Fruit fly (Drosophila melanogaster) whole organism, prepupa: ENCODE results near the gene CG12017.

Experiments used
- Blimp-1 ChIP-seq: fragments of 200-800 bp; sonication (Bioruptor generic); optimal IDR thresholded peaks from 3 replicates; lab custom pipeline; 2017; ENCODE audit warnings: missing biosample characterization, missing genetic modification characterization, mild to moderate bottlenecking, moderate library complexity, missing genetic modification reagents
- CG10669 ChIP-seq: fragments of 200-800 bp; sonication (Bioruptor generic); optimal IDR thresholded peaks from 3 replicates; lab custom pipeline; 2018; ENCODE audit warnings: missing biosample characterization, mild to moderate bottlenecking, missing genetic modification characterization, moderate library complexity
- CG11294 ChIP-seq: fragments of 200-800 bp; sonication (Bioruptor generic); IDR thresholded peaks from 2 replicates; pipeline ENCODE4 v1.3.6; 2022; ENCODE audit warnings: missing biosample characterization, missing genetic modification characterization
- CG11762 ChIP-seq: fragments of 200-800 bp; sonication (Bioruptor generic); optimal IDR thresholded peaks from 3 replicates; lab custom pipeline; 2016; ENCODE audit warnings: missing biosample characterization, missing genetic modification characterization; ENCODE audit not compliant: insufficient read depth
- CG1621 ChIP-seq: fragments of 200-800 bp; sonication (Bioruptor generic); optimal IDR thresholded peaks from 3 replicates; lab custom pipeline; 2018; ENCODE audit warnings: missing biosample characterization, mild to moderate bottlenecking, missing genetic modification characterization
- CG31627 ChIP-seq: fragments of 200-800 bp; sonication (Bioruptor generic); optimal IDR thresholded peaks from 3 replicates; lab custom pipeline; 2016; ENCODE audit warnings: missing biosample characterization, missing genetic modification characterization
- CG34406 ChIP-seq: fragments of 200-800 bp; sonication (Bioruptor generic); optimal IDR thresholded peaks from 3 replicates; lab custom pipeline; 2016; ENCODE audit warnings: missing biosample characterization, missing genetic modification characterization
- CG4318 ChIP-seq: fragments of 200-800 bp; sonication (Bioruptor generic); optimal IDR thresholded peaks from 3 replicates; lab custom pipeline; 2017; ENCODE audit warnings: missing biosample characterization, mild to moderate bottlenecking, missing genetic modification characterization
- CG6163 ChIP-seq: fragments of 200-800 bp; sonication (Bioruptor generic); IDR thresholded peaks from 3 replicates; pipeline ENCODE4 v1.3.6; 2022; ENCODE audit warnings: missing biosample characterization, missing genetic modification characterization
- CG6276 ChIP-seq: fragments of 200-800 bp; sonication (Bioruptor generic); optimal IDR thresholded peaks from 2 replicates; lab custom pipeline; 2017; ENCODE audit warnings: missing biosample characterization, mild to moderate bottlenecking, missing genetic modification characterization
- CG6792 ChIP-seq: fragments of 200-800 bp; sonication (Bioruptor generic); optimal IDR thresholded peaks from 3 replicates; lab custom pipeline; 2016; ENCODE audit warnings: missing biosample characterization, missing genetic modification characterization
- CG6854 ChIP-seq: fragments of 200-800 bp; sonication (Bioruptor generic); optimal IDR thresholded peaks from 2 replicates; lab custom pipeline; 2017; ENCODE audit warnings: missing biosample characterization, mild to moderate bottlenecking, missing genetic modification characterization
- CG8319 ChIP-seq: fragments of 200-800 bp; sonication (Bioruptor generic); optimal IDR thresholded peaks from 3 replicates; lab custom pipeline; 2016; ENCODE audit warnings: missing biosample characterization, missing genetic modification characterization
- CG9139 ChIP-seq: fragments of 200-800 bp; sonication (Bioruptor generic); optimal IDR thresholded peaks from 3 replicates; lab custom pipeline; 2017; ENCODE audit warnings: missing biosample characterization, mild to moderate bottlenecking, missing genetic modification characterization
- Eip78C ChIP-seq: fragments of 200-800 bp; sonication (Bioruptor generic); peaks from one replicate; lab custom pipeline; 2016; ENCODE audit warnings: missing biosample characterization, missing genetic modification characterization
- Ets96B ChIP-seq: fragments of 200-800 bp; optimal IDR thresholded peaks from 2 replicates; lab custom pipeline; 2019; ENCODE audit warnings: missing biosample characterization, mild to moderate bottlenecking, missing genetic modification characterization, moderate library complexity
- Hr38 ChIP-seq: sonication (Bioruptor generic); optimal IDR thresholded peaks from 2 replicates; lab custom pipeline; 2016; ENCODE audit warnings: missing biosample characterization, missing genetic modification characterization
- Hr4 ChIP-seq: fragments of 200-800 bp; sonication (Bioruptor generic); optimal IDR thresholded peaks from 3 replicates; lab custom pipeline; 2016; ENCODE audit warnings: missing biosample characterization, missing genetic modification characterization
- Lpt ChIP-seq: fragments of 200-800 bp; sonication (Bioruptor generic); optimal IDR thresholded peaks from 3 replicates; lab custom pipeline; 2016; ENCODE audit warnings: missing biosample characterization, missing genetic modification characterization
- OdsH ChIP-seq: fragments of 200-800 bp; sonication (Bioruptor generic); optimal IDR thresholded peaks from 3 replicates; lab custom pipeline; 2016; ENCODE audit warnings: missing biosample characterization, missing genetic modification characterization
- Smox ChIP-seq: fragments of 200-800 bp; sonication (Bioruptor generic); optimal IDR thresholded peaks from 3 replicates; lab custom pipeline; 2016; ENCODE audit warnings: missing biosample characterization, missing genetic modification characterization
- Sox102F ChIP-seq: fragments of 200-800 bp; sonication (Bioruptor generic); optimal IDR thresholded peaks from 2 replicates; lab custom pipeline; 2016; ENCODE audit warnings: missing biosample characterization, mild to moderate bottlenecking, missing genetic modification characterization
- Sox14 ChIP-seq: fragments of 200-800 bp; sonication (Bioruptor generic); optimal IDR thresholded peaks from 3 replicates; lab custom pipeline; 2016; ENCODE audit warnings: missing biosample characterization, missing genetic modification characterization
- Sox15 ChIP-seq: fragments of 200-800 bp; sonication (Bioruptor generic); optimal IDR thresholded peaks from 3 replicates; lab custom pipeline; 2016; ENCODE audit warnings: missing biosample characterization, missing genetic modification characterization
- achi ChIP-seq: fragments of 200-800 bp; sonication (Bioruptor generic); optimal IDR thresholded peaks from 3 replicates; lab custom pipeline; 2016; ENCODE audit warnings: missing biosample characterization, missing genetic modification characterization
- acj6 ChIP-seq: fragments of 200-800 bp; sonication (Bioruptor generic); optimal IDR thresholded peaks from 3 replicates; lab custom pipeline; 2016; ENCODE audit warnings: missing biosample characterization, missing genetic modification characterization
- cyc ChIP-seq: fragments of 200-800 bp; sonication (Bioruptor generic); optimal IDR thresholded peaks from 3 replicates; lab custom pipeline; 2016; ENCODE audit warnings: missing biosample characterization, missing genetic modification characterization
- esn ChIP-seq: fragments of 200-800 bp; sonication (Bioruptor generic); optimal IDR thresholded peaks from 2 replicates; lab custom pipeline; 2016; ENCODE audit warnings: missing biosample characterization, mild to moderate bottlenecking, missing genetic modification characterization, moderate library complexity
- fd59A ChIP-seq: fragments of 200-800 bp; sonication (Bioruptor generic); optimal IDR thresholded peaks from 2 replicates; lab custom pipeline; 2017; ENCODE audit warnings: missing biosample characterization, mild to moderate bottlenecking, missing genetic modification characterization, missing genetic modification reagents
- fkh ChIP-seq: fragments of 200-800 bp; sonication (Bioruptor generic); optimal IDR thresholded peaks from 3 replicates; lab custom pipeline; 2017; ENCODE audit warnings: missing biosample characterization, mild to moderate bottlenecking, missing genetic modification characterization, moderate library complexity
- lz ChIP-seq: fragments of 200-800 bp; sonication (Bioruptor generic); optimal IDR thresholded peaks from 3 replicates; lab custom pipeline; 2016; ENCODE audit warnings: missing biosample characterization, missing genetic modification characterization
- net ChIP-seq: fragments of 200-800 bp; sonication (Bioruptor generic); optimal IDR thresholded peaks from 3 replicates; lab custom pipeline; 2016; ENCODE audit warnings: missing biosample characterization, missing genetic modification characterization
- spab ChIP-seq: fragments of 200-800 bp; sonication (Bioruptor generic); optimal IDR thresholded peaks from 2 replicates; lab custom pipeline; 2017; ENCODE audit warnings: missing biosample characterization, mild to moderate bottlenecking, missing genetic modification characterization, missing genetic modification reagents
- ss ChIP-seq, 2 experiments: fragments of 200-800 bp; sonication (Bioruptor generic); optimal IDR thresholded peaks; 2 replicates in 1 of 2; 3 replicates in 1 of 2; lab custom pipeline; 2017 to 2018; ENCODE audit warnings: mild to moderate bottlenecking in 2 of 2, missing biosample characterization in 2 of 2, missing genetic modification characterization in 2 of 2, moderate library complexity in 1 of 2
- topi ChIP-seq: fragments of 200-800 bp; sonication (Bioruptor generic); optimal IDR thresholded peaks from 3 replicates; lab custom pipeline; 2016; ENCODE audit warnings: missing biosample characterization, missing genetic modification characterization
- vri ChIP-seq: fragments of 200-800 bp; sonication (Bioruptor generic); optimal IDR thresholded peaks from 3 replicates; lab custom pipeline; 2016; ENCODE audit warnings: missing biosample characterization, mild to moderate bottlenecking, missing genetic modification characterization

The CG12017 gene

dm6 chr3L:3259703-3260102 lies 20.3 kb upstream of the CG12017 start (continued):
- no peak for TF ChIP-seq fkh (GFP tag; lab: Kevin White, UChicago)
- TF ChIP-seq Sox14: peak; percentile 86
- TF ChIP-seq CG11294 (GFP tag; lab: Robert Waterston, UW): no peak; the same call in none of the 2 replicates
- TF ChIP-seq CG10669 (GFP tag; lab: Kevin White, UChicago): peak; percentile 92
- peak; percentile 76 for TF ChIP-seq CG11762 (GFP tag; lab: Kevin White, UChicago)
- peak; percentile 87 for TF ChIP-seq topi (GFP tag; lab: Kevin White, UChicago)
- TF ChIP-seq Smox: peak; percentile 83
- TF ChIP-seq CG6276 (GFP tag; lab: Kevin White, UChicago): peak; percentile 79
- peak; percentile 89 for TF ChIP-seq net (GFP tag; lab: Kevin White, UChicago)
- peak; percentile 62 for TF ChIP-seq CG4318 (GFP tag; lab: Kevin White, UChicago)
- peak; percentile 91 for TF ChIP-seq Ets96B
- TF ChIP-seq Sox15: peak; percentile 61
- TF ChIP-seq CG31627 (GFP tag; lab: Kevin White, UChicago): peak; percentile 82

- TF ChIP-seq OdsH (GFP tag; lab: Kevin White, UChicago): no peak
- no peak for TF ChIP-seq Hr38 (GFP tag; lab: Kevin White, UChicago)
- no peak for TF ChIP-seq CG31627 (GFP tag; lab: Kevin White, UChicago)
- no peak for TF ChIP-seq CG1621 (tag; lab: Kevin White, UChicago)
- no peak for TF ChIP-seq CG9139 (GFP tag; lab: Kevin White, UChicago)
- TF ChIP-seq CG34406: no peak
Measured at dm6 chr3L:3261642-3262041, 18.4 kb upstream of the CG12017 start.

dm6 chr3L:3266306-3266705 lies 13.7 kb upstream of the CG12017 start:
- no peak for TF ChIP-seq vri (GFP tag; lab: Kevin White, UChicago)

- TF ChIP-seq Ets96B: no peak
- no peak for TF ChIP-seq Hr4 (GFP tag; lab: Kevin White, UChicago)
- no peak for TF ChIP-seq CG6792 (GFP tag; lab: Kevin White, UChicago)
- no peak for TF ChIP-seq CG11294 (GFP tag; lab: Robert Waterston, UW)
- no peak for TF ChIP-seq lz (GFP tag; lab: Kevin White, UChicago)
- no peak for TF ChIP-seq achi
- no peak for TF ChIP-seq Sox102F (GFP tag; lab: Kevin White, UChicago)
- no peak for TF ChIP-seq Lpt (GFP tag; lab: Kevin White, UChicago)
- no peak for TF ChIP-seq ss (GFP tag; optimal IDR thresholded peaks at IDR 0.05; lab: Kevin White, UChicago)
- no peak for TF ChIP-seq esn
- no peak for TF ChIP-seq Blimp-1 (GFP tag; lab: Kevin White, UChicago)
- no peak for TF ChIP-seq CG8319
- TF ChIP-seq acj6 (GFP tag; lab: Kevin White, UChicago): no peak
- no peak for TF ChIP-seq fd59A (GFP tag; lab: Kevin White, UChicago)
- no peak for TF ChIP-seq CG4318 (GFP tag; lab: Kevin White, UChicago)
- no peak for TF ChIP-seq CG6854 (GFP tag; lab: Kevin White, UChicago)
- TF ChIP-seq cyc (GFP tag; lab: Kevin White, UChicago): no peak
Measured at dm6 chr3L:3268161-3268560, 11.9 kb upstream of the CG12017 start, which contains the start of gene CG34265. CG34265 (plus strand) TSS chr3L:3268461.

dm6 chr3L:3270736-3271135 lies 9.3 kb upstream of the CG12017 start, which contains the start of gene CG14960:
CG14960 (plus strand) TSS chr3L:3271036.
- TF ChIP-seq spab (no peak), CG6163 (GFP tag; lab: Robert Waterston, UW) (peak; percentile 30; the same call in 1 of the 3 replicates), Eip78C (GFP tag; lab: Kevin White, UChicago) (peak; percentile 54)
